Worm (Caenorhabditis elegans): Measurements from ENCODE around the gene F35E12.9.

F35E12.9 gene

DNA sequence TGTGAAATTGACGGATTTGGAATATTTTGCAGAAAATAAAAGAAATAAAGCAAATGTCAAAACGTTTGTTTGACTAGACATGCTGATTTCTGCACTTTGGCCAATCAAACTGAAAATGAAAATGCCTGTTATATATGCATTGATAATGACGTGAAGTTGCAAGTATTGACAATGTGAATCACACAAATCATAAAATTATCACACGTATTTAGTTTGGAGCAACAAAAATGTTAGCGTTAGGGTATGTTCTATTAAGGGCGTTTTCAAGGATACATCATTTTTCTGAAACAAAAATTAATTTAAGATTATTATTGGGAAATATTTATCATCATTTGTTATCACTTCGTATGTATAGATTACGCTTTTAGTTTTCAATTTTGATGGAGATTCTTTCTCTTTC, 6.9 kb upstream of the F35E12.9 start, which contains the start of gene cld-9:
Gene cld-9 (minus strand): TSS at position 81 of the 400 bp plus-strand sequence.
- TF ChIP-seq cnd-1 (tag; optimal IDR thresholded peaks at IDR 0.05) (no peak), tbx-8 (GFP tag; optimal IDR thresholded peaks at IDR 0.05) (no peak), mab-5 (tag; optimal IDR thresholded peaks at IDR 0.05) (no peak), unc-39 (tag; optimal IDR thresholded peaks at IDR 0.05) (no peak), blmp-1 (tag; optimal IDR thresholded peaks at IDR 0.05) (no peak), ces-1 (GFP tag; optimal IDR thresholded peaks at IDR 0.05) (no peak), lsy-2 (tag; optimal IDR thresholded peaks at IDR 0.05) (no peak), M03D4.4 (tag; optimal IDR thresholded peaks at IDR 0.05) (no peak), flh-1 (GFP tag; optimal IDR thresholded peaks at IDR 0.05) (no peak), ceh-83 (GFP tag; optimal IDR thresholded peaks at IDR 0.05) (no peak), unc-120 (tag; optimal IDR thresholded peaks at IDR 0.05; ENCODE audit: poor library complexity, severe bottlenecking) (no peak), mls-2 (tag; optimal IDR thresholded peaks at IDR 0.05) (no peak), mep-1 (tag; optimal IDR thresholded peaks at IDR 0.05) (no peak), unc-62 (GFP tag; optimal IDR thresholded peaks at IDR 0.05) (no peak), nhr-12 (tag; optimal IDR thresholded peaks at IDR 0.05) (no peak), nhr-237 (tag; optimal IDR thresholded peaks at IDR 0.05) (no peak), nhr-28 (tag; optimal IDR thresholded peaks at IDR 0.05) (no peak), pha-4 (tag; optimal IDR thresholded peaks at IDR 0.05) (no peak)

DNA sequence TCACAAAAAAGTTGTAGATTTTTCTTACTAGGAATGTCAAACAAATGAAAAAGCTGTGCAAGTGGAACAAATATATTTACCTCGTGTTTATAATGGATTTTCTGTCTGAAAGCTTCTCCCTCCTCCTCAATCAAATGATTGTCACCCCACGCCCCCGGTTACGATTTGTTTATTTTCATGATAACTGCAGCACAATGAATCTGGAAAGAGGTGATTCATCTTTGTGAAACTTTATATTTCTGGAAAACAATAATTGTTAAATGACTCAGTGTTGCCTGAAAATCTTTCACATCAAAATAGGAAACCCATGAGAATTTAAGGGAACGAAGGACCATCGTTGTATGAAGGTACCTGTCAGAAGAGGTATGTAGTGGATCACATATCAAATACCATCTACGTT, 3.7 kb upstream of the F35E12.9 start, which contains the start of gene F35E12.10:
Gene F35E12.10 (minus strand): TSS at position 101 of the 400 bp plus-strand sequence.
- TF ChIP-seq mab-5 (tag; optimal IDR thresholded peaks at IDR 0.05) (no peak), elt-3 (tag; optimal IDR thresholded peaks at IDR 0.05) (no peak), pha-4 (tag; optimal IDR thresholded peaks at IDR 0.05) (no peak), cnd-1 (tag; optimal IDR thresholded peaks at IDR 0.05) (no peak), unc-62 (GFP tag; optimal IDR thresholded peaks at IDR 0.05) (no peak), unc-39 (tag; optimal IDR thresholded peaks at IDR 0.05) (no peak), nhr-28 (tag; optimal IDR thresholded peaks at IDR 0.05) (no peak), mep-1 (tag; optimal IDR thresholded peaks at IDR 0.05) (no peak), nhr-237 (tag; optimal IDR thresholded peaks at IDR 0.05) (no peak), bed-3 (GFP tag; optimal IDR thresholded peaks at IDR 0.05) (no peak), hlh-1 (tag; optimal IDR thresholded peaks at IDR 0.05) (no peak), nhr-76 (tag; optimal IDR thresholded peaks at IDR 0.05) (no peak), ceh-43 (GFP tag; optimal IDR thresholded peaks at IDR 0.05) (no peak)

DNA sequence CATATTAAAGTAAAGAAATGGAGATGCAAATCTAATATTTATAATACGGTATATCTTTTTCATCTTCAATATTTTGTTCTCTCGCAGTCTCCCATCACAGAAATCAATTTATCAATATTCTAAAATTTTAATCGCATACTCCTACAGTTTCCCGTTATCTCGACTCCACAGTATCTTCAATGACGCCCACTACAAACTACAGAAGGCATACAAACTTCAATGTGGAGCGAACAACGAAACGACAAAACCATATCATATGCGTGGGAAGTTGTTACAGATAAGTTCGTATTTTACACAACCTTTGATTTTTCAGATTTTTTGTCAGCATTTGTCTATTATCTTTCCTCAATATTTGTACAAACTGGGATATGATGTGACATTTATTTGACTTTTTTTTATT, 5.0 kb downstream of the F35E12.9 start:
- TF ChIP-seq ztf-11 (tag; optimal IDR thresholded peaks at IDR 0.05) (no peak), M03D4.4 (tag; optimal IDR thresholded peaks at IDR 0.05) (no peak), drap-1 (GFP tag; optimal IDR thresholded peaks at IDR 0.05) (no peak), ceh-39 (tag; optimal IDR thresholded peaks at IDR 0.05) (no peak), mab-5 (tag; optimal IDR thresholded peaks at IDR 0.05) (no peak)

DNA sequence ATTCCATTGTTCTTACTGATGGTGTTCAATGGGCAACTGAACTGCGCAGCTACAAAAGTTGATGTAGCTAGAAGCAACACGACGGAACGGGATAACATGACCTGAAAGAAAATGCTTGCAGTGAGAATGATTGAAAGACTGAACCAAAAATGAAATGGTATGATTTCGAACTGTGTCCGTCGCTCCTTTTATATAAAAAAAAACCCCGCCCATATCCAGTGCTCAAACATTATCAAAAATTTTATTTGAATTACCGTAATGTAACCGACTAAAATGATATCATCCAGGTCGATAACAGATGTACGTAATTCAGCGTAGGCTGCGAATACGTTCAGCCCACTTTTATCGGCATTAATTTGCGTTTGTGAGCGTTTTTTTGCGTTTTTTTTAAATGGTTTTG, 6.6 kb downstream of the F35E12.9 start, which contains the start of gene irg-5:
Gene irg-5 (minus strand): TSS at position 101 of the 400 bp plus-strand sequence.
- no peak for TF ChIP-seq M03D4.4 (tag; optimal IDR thresholded peaks at IDR 0.05)
- TF ChIP-seq hlh-1 (tag; optimal IDR thresholded peaks at IDR 0.05): no peak
- TF ChIP-seq ceh-39 (tag; optimal IDR thresholded peaks at IDR 0.05): no peak
- no peak for TF ChIP-seq mls-2 (tag; optimal IDR thresholded peaks at IDR 0.05)
- TF ChIP-seq sptf-1 (tag; optimal IDR thresholded peaks at IDR 0.05): no peak
- TF ChIP-seq drap-1 (GFP tag; optimal IDR thresholded peaks at IDR 0.05): no peak
- TF ChIP-seq lin-32 (GFP tag; optimal IDR thresholded peaks at IDR 0.05): no peak
- no peak for TF ChIP-seq cnd-1 (tag; optimal IDR thresholded peaks at IDR 0.05)
- no peak for TF ChIP-seq ceh-83 (GFP tag; optimal IDR thresholded peaks at IDR 0.05)
- no peak for TF ChIP-seq bed-3 (GFP tag; optimal IDR thresholded peaks at IDR 0.05)
- TF ChIP-seq ham-2 (GFP tag; optimal IDR thresholded peaks at IDR 0.05): no peak
- no peak for TF ChIP-seq flh-1 (GFP tag; optimal IDR thresholded peaks at IDR 0.05)

DNA sequence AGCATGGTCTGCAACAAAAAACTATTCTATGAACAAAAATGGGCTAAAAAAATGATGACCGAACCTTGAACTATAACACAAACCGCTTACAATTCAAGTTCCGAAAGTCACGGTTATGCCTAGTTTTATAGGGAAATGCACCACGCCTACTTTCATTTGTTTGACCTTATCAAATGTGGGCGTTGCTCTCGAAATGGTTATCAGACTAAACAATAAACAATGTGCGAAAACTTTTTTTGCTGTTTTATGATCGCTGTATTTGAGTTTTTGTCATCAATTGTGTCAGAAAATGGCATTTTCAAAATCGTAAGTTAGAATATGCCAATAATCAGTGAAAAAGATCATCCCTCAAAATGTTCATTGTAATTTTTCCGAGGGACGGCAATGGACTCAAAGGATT, 8.8 kb downstream of the F35E12.9 start, which contains the start of gene F35E12.6:
Gene F35E12.6 (minus strand): TSS at position 101 of the 400 bp plus-strand sequence.
- TF ChIP-seq nhr-237 (tag; optimal IDR thresholded peaks at IDR 0.05) (no peak), sptf-1 (tag; optimal IDR thresholded peaks at IDR 0.05) (no peak), elt-1 (tag; optimal IDR thresholded peaks at IDR 0.05; ENCODE audit: borderline replicate concordance, insufficient read depth) (no peak), lsy-2 (tag; optimal IDR thresholded peaks at IDR 0.05) (no peak), ces-1 (GFP tag; optimal IDR thresholded peaks at IDR 0.05) (no peak), cnd-1 (tag; optimal IDR thresholded peaks at IDR 0.05) (no peak)
